Worm (Caenorhabditis elegans): Measurements from ENCODE around the gene sut-1.

DNA sequence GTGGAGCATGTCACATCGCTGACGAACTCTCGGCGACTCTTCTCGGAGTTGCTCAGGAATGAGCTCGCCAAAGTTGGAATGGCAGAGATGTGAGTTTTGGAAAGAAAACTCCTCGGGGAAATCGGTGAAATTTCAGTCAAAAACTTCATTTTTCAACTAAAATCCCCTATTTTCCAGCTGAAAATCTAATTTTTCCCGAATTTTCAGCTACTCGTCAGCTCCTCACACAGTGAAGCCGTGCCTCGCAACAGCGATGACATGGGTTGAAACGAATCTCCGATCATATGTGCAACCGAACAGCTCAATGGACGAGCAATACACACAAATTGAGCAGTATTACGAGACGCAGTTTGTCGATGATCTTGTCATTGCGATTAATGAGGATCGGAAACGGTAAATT is 28.7 kb upstream of the sut-1 start:
- TF ChIP-seq nhr-237 (tag; optimal IDR thresholded peaks at IDR 0.05) (no peak), ces-1 (GFP tag; optimal IDR thresholded peaks at IDR 0.05) (no peak), drap-1 (GFP tag; optimal IDR thresholded peaks at IDR 0.05) (no peak), unc-62 (GFP tag; optimal IDR thresholded peaks at IDR 0.05) (no peak), lsy-2 (tag; optimal IDR thresholded peaks at IDR 0.05) (no peak)
